Fruit fly (Drosophila melanogaster): ENCODE measurements around the gene CG9692.

The CG9692 gene

dm6 chr3L:16749726-16750125 lies 45.0 kb downstream of the CG9692 start (continued):
- peak; percentile 20 for TF ChIP-seq Eip75B (GFP tag; optimal IDR thresholded peaks at IDR 0.05)
- TF ChIP-seq acj6 (GFP tag; optimal IDR thresholded peaks at IDR 0.05) = peak; percentile 29
- TF ChIP-seq CG16779 (tag; optimal IDR thresholded peaks at IDR 0.05) = peak; percentile 35
- peak in 1 of 2 experiments; percentile 65 for TF ChIP-seq salr (GFP tag; optimal IDR thresholded peaks at IDR 0.05)
- TF ChIP-seq dsx (GFP tag; optimal IDR thresholded peaks at IDR 0.05; ENCODE audit: poor library complexity, severe bottlenecking) = peak; percentile 61
- TF ChIP-seq CG9139 (GFP tag; optimal IDR thresholded peaks at IDR 0.05) = peak; percentile 27
- no peak for TF ChIP-seq Sox15 (GFP tag; optimal IDR thresholded peaks at IDR 0.05)
- TF ChIP-seq Sox14 (GFP tag; optimal IDR thresholded peaks at IDR 0.05) = no peak
- TF ChIP-seq CG6163 (GFP tag; IDR thresholded peaks at IDR 0.05) = peak; percentile 66; the same call in 2 of the 3 replicates
- no peak for TF ChIP-seq CG6792 (GFP tag; optimal IDR thresholded peaks at IDR 0.05)
- TF ChIP-seq dac (GFP tag; optimal IDR thresholded peaks at IDR 0.05) = peak; percentile 24
- no peak for TF ChIP-seq CG8319 (GFP tag; optimal IDR thresholded peaks at IDR 0.05)
- TF ChIP-seq Ets96B (tag; optimal IDR thresholded peaks at IDR 0.05) = peak; percentile 76
- TF ChIP-seq esn (GFP tag; optimal IDR thresholded peaks at IDR 0.05) = no peak
- TF ChIP-seq Met (GFP tag; optimal IDR thresholded peaks at IDR 0.05) = no peak
- TF ChIP-seq Smox (GFP tag; optimal IDR thresholded peaks at IDR 0.05) = no peak
- TF ChIP-seq CG11762 (GFP tag; optimal IDR thresholded peaks at IDR 0.05; ENCODE audit: insufficient read depth) = peak; percentile 42
- TF ChIP-seq Ets21C (GFP tag; optimal IDR thresholded peaks at IDR 0.05) = no peak

- peak; percentile 37 for TF ChIP-seq Eip78C (GFP tag)
- TF ChIP-seq CG11762 (GFP tag; optimal IDR thresholded peaks at IDR 0.05; ENCODE audit: insufficient read depth) = no peak
- no peak for TF ChIP-seq dsx (GFP tag; optimal IDR thresholded peaks at IDR 0.05; ENCODE audit: poor library complexity, severe bottlenecking)
- TF ChIP-seq Ets21C (GFP tag; optimal IDR thresholded peaks at IDR 0.05) = no peak
- TF ChIP-seq Ets96B (tag; optimal IDR thresholded peaks at IDR 0.05) = peak; percentile 3
- TF ChIP-seq topi (GFP tag; optimal IDR thresholded peaks at IDR 0.05) = no peak
- TF ChIP-seq salr (GFP tag; optimal IDR thresholded peaks at IDR 0.05) = peak in 1 of 2 experiments; percentile 12
- TF ChIP-seq OdsH (GFP tag; optimal IDR thresholded peaks at IDR 0.05) = no peak
- no peak for TF ChIP-seq Hr39 (GFP tag; optimal IDR thresholded peaks at IDR 0.05)
- TF ChIP-seq CG8119 (GFP tag; IDR thresholded peaks at IDR 0.05) = peak; percentile 35; the same call in 2 of the 3 replicates
- no peak for TF ChIP-seq Smox (GFP tag; optimal IDR thresholded peaks at IDR 0.05)
- peak; percentile 65 for TF ChIP-seq CG15336 (GFP tag; IDR thresholded peaks at IDR 0.05)
- TF ChIP-seq achi (GFP tag; optimal IDR thresholded peaks at IDR 0.05) = peak; percentile 10
- TF ChIP-seq Met (GFP tag; optimal IDR thresholded peaks at IDR 0.05) = no peak
- peak; percentile 25 for TF ChIP-seq CG32006 (GFP tag; optimal IDR thresholded peaks at IDR 0.05)
- no peak for TF ChIP-seq Sox15 (GFP tag; optimal IDR thresholded peaks at IDR 0.05)
- TF ChIP-seq Hr4 (GFP tag; optimal IDR thresholded peaks at IDR 0.05) = no peak
- TF ChIP-seq Sox102F (GFP tag; optimal IDR thresholded peaks at IDR 0.05) = no peak
- TF ChIP-seq CG3919 (GFP tag; optimal IDR thresholded peaks at IDR 0.05) = no peak
- TF ChIP-seq vri (GFP tag; optimal IDR thresholded peaks at IDR 0.05) = no peak
- TF ChIP-seq eg (GFP tag; IDR thresholded peaks at IDR 0.05) = no peak
Measured at dm6 chr3L:16750750-16751149, 46.0 kb downstream of the CG9692 start.

dm6 chr3L:16751487-16752054 lies 46.8 kb downstream of the CG9692 start:
- TF ChIP-seq acj6 (GFP tag; optimal IDR thresholded peaks at IDR 0.05) (no peak), Ets96B (tag; optimal IDR thresholded peaks at IDR 0.05) (peak; percentile 7), CG6163 (GFP tag; IDR thresholded peaks at IDR 0.05) (peak; percentile 52; the same call in 1 of the 3 replicates), CG10669 (GFP tag; optimal IDR thresholded peaks at IDR 0.05) (peak; percentile 13), CG32006 (GFP tag; optimal IDR thresholded peaks at IDR 0.05) (peak; percentile 53), CG7368 (GFP tag; optimal IDR thresholded peaks at IDR 0.05) (no peak), CG6854 (GFP tag; optimal IDR thresholded peaks at IDR 0.05) (no peak), CG6276 (GFP tag; optimal IDR thresholded peaks at IDR 0.05) (peak; percentile 23), dsx (GFP tag; optimal IDR thresholded peaks at IDR 0.05; ENCODE audit: poor library complexity, severe bottlenecking) (peak; percentile 10), CG3919 (GFP tag; optimal IDR thresholded peaks at IDR 0.05) (no peak), CG10631 (GFP tag; optimal IDR thresholded peaks at IDR 0.05) (peak; percentile 9), CG6808 (GFP tag; optimal IDR thresholded peaks at IDR 0.05) (peak; percentile 34), spab (GFP tag; optimal IDR thresholded peaks at IDR 0.05) (peak; percentile 29), ss (GFP tag; optimal IDR thresholded peaks at IDR 0.05) (peak in 1 of 2 experiments; percentile 15), CG4318 (GFP tag; optimal IDR thresholded peaks at IDR 0.05) (peak; percentile 37), svp (GFP tag) (peak; percentile 33), CG3032 (tag; optimal IDR thresholded peaks at IDR 0.05) (peak; percentile 26), CG8119 (GFP tag; IDR thresholded peaks at IDR 0.05) (0 out of 3 replicates have a peak, but pooled peaks have one; percentile 14), net (GFP tag; optimal IDR thresholded peaks at IDR 0.05) (peak; percentile 7), CG15336 (GFP tag; IDR thresholded peaks at IDR 0.05) (peak; percentile 10; the same call in 1 of the 2 replicates), Hr38 (GFP tag; optimal IDR thresholded peaks at IDR 0.05) (no peak)

All from whole organism, prepupa.